Fruit fly (Drosophila melanogaster) whole organism, embryonic: ENCODE measurements around the gene CG15362.

Experiments
- ATbp ChIP-seq: fragments of 200-800 bp; sonication (Bioruptor generic); optimal IDR thresholded peaks from 2 replicates; lab custom pipeline; 2017; ENCODE audit warnings: missing biosample characterization, mild to moderate bottlenecking, missing genetic modification characterization, missing genetic modification reagents
- Ada2b ChIP-seq: fragments of 200-800 bp; sonication (Bioruptor generic); IDR thresholded peaks from 2 replicates; pipeline ENCODE4 v1.3.6; 2022; ENCODE audit warnings: missing biosample characterization, missing genetic modification characterization
- B-H1 ChIP-seq: fragments of 200-800 bp; sonication (Bioruptor generic); IDR thresholded peaks from 3 replicates; pipeline ENCODE4 v1.3.6; 2022; ENCODE audit warnings: missing biosample characterization, missing genetic modification characterization
- CG10321 ChIP-seq: fragments of 200-800 bp; sonication (Bioruptor generic); IDR thresholded peaks from 2 replicates; pipeline ENCODE4 v1.3.6; 2022; ENCODE audit warnings: missing biosample characterization, missing genetic modification characterization
- CG11085 ChIP-seq: fragments of 200-800 bp; sonication (Bioruptor generic); IDR thresholded peaks from 2 replicates; pipeline ENCODE4 v1.3.6; 2022; ENCODE audit warnings: missing biosample characterization, missing genetic modification characterization
- CG12391 ChIP-seq: fragments of 200-800 bp; sonication (Bioruptor generic); optimal IDR thresholded peaks from 3 replicates; lab custom pipeline; 2018; ENCODE audit warnings: missing biosample characterization, mild to moderate bottlenecking, missing genetic modification characterization, moderate library complexity
- CG15514 ChIP-seq: fragments of 200-800 bp; sonication (Bioruptor generic); optimal IDR thresholded peaks from 3 replicates; lab custom pipeline; 2017; ENCODE audit warnings: missing biosample characterization, missing genetic modification characterization, mild to moderate bottlenecking, moderate library complexity, missing genetic modification reagents
- CG17186 ChIP-seq: fragments of 200-800 bp; sonication (Bioruptor generic); optimal IDR thresholded peaks from 3 replicates; lab custom pipeline; 2017; ENCODE audit warnings: missing biosample characterization, missing genetic modification reagents, missing genetic modification characterization
- CG17361 ChIP-seq: fragments of 200-800 bp; sonication (Bioruptor generic); IDR thresholded peaks from 3 replicates; pipeline ENCODE4 v1.3.6; 2022; ENCODE audit warnings: missing biosample characterization, missing genetic modification characterization
- CG18262 ChIP-seq: fragments of 200-800 bp; optimal IDR thresholded peaks from 3 replicates; lab custom pipeline; 2019; ENCODE audit warnings: missing biosample characterization, mild to moderate bottlenecking, missing genetic modification characterization, moderate library complexity
- CG2120 ChIP-seq: fragments of 200-800 bp; sonication (Bioruptor generic); optimal IDR thresholded peaks from 3 replicates; lab custom pipeline; 2016; ENCODE audit warnings: missing biosample characterization, missing genetic modification characterization
- CG31388 ChIP-seq: fragments of 200-800 bp; sonication (Bioruptor generic); optimal IDR thresholded peaks from 2 replicates; lab custom pipeline; 2016; ENCODE audit warnings: missing biosample characterization, missing genetic modification characterization
- CG34224 ChIP-seq: fragments of 200-800 bp; sonication (Bioruptor generic); IDR thresholded peaks from 3 replicates; pipeline ENCODE4 v1.3.6; 2022; ENCODE audit warnings: missing biosample characterization, missing genetic modification characterization; ENCODE audit not compliant: partially characterized antibody
- CG34422 ChIP-seq: fragments of 200-800 bp; sonication (Bioruptor generic); IDR thresholded peaks from 3 replicates; pipeline ENCODE4 v1.3.6; 2022; ENCODE audit warnings: missing biosample characterization, missing genetic modification characterization
- CG4282 ChIP-seq: fragments of 200-800 bp; sonication (Bioruptor generic); optimal IDR thresholded peaks from 2 replicates; lab custom pipeline; 2016; ENCODE audit warnings: missing biosample characterization, missing genetic modification characterization
- CG4730 ChIP-seq: fragments of 200-800 bp; sonication (Bioruptor generic); IDR thresholded peaks from 2 replicates; pipeline ENCODE4 v1.3.6; 2022; ENCODE audit warnings: missing biosample characterization, missing genetic modification characterization
- CG5180 ChIP-seq: fragments of 200-800 bp; sonication (Bioruptor generic); optimal IDR thresholded peaks from 3 replicates; lab custom pipeline; 2017; ENCODE audit warnings: missing biosample characterization, missing genetic modification characterization, mild to moderate bottlenecking, moderate library complexity, missing genetic modification reagents
- CG5245 ChIP-seq: fragments of 200-800 bp; sonication (Bioruptor generic); optimal IDR thresholded peaks from 3 replicates; lab custom pipeline; 2016; ENCODE audit warnings: missing biosample characterization, missing genetic modification characterization
- CG7745 ChIP-seq: fragments of 200-800 bp; sonication (Bioruptor generic); optimal IDR thresholded peaks from 2 replicates; lab custom pipeline; 2018; ENCODE audit warnings: missing biosample characterization, mild to moderate bottlenecking, missing genetic modification characterization, moderate library complexity
- CG8388 ChIP-seq: fragments of 200-800 bp; sonication (Bioruptor generic); optimal IDR thresholded peaks from 2 replicates; lab custom pipeline; 2019; ENCODE audit warnings: missing biosample characterization, mild to moderate bottlenecking, missing genetic modification characterization, moderate library complexity
- Dp ChIP-seq: fragments of 200-800 bp; sonication (Bioruptor generic); optimal IDR thresholded peaks from 2 replicates; lab custom pipeline; 2018; ENCODE audit warnings: missing biosample characterization, mild to moderate bottlenecking, missing genetic modification characterization, moderate library complexity
- Hmr ChIP-seq: fragments of 200-800 bp; sonication (Bioruptor generic); optimal IDR thresholded peaks from 3 replicates; lab custom pipeline; 2017; ENCODE audit warnings: mild to moderate bottlenecking, missing biosample characterization, missing genetic modification reagents, missing genetic modification characterization
- Hr39 ChIP-seq: fragments of >200 bp; optimal IDR thresholded peaks from 2 replicates; lab custom pipeline; 2017
- Hsf ChIP-seq: fragments of 200-800 bp; sonication (Bioruptor generic); optimal IDR thresholded peaks from 3 replicates; lab custom pipeline; 2016; ENCODE audit warnings: missing biosample characterization, missing genetic modification characterization
- Max ChIP-seq: fragments of 200-800 bp; sonication (Bioruptor generic); optimal IDR thresholded peaks from 2 replicates; lab custom pipeline; 2016; ENCODE audit warnings: missing biosample characterization, mild to moderate bottlenecking, missing genetic modification characterization
- Oli ChIP-seq: fragments of 200-800 bp; sonication (Bioruptor generic); optimal IDR thresholded peaks from 2 replicates; lab custom pipeline; 2018; ENCODE audit warnings: missing biosample characterization, mild to moderate bottlenecking, missing genetic modification characterization, moderate library complexity
- Ravus ChIP-seq: fragments of 200-800 bp; sonication (Bioruptor generic); IDR thresholded peaks from 2 replicates; pipeline ENCODE4 v1.3.6; 2022; ENCODE audit warnings: missing biosample characterization, missing genetic modification characterization
- Side ChIP-seq: fragments of 200-800 bp; sonication (Bioruptor generic); optimal IDR thresholded peaks from 2 replicates; lab custom pipeline; 2016; ENCODE audit warnings: missing biosample characterization, missing genetic modification characterization
- Sox102F ChIP-seq: fragments of 200-800 bp; sonication (Bioruptor generic); optimal IDR thresholded peaks from 2 replicates; lab custom pipeline; 2018; ENCODE audit warnings: missing biosample characterization, mild to moderate bottlenecking, missing genetic modification characterization, moderate library complexity
- Ssrp ChIP-seq: fragments of 200-800 bp; sonication (Bioruptor generic); optimal IDR thresholded peaks from 2 replicates; lab custom pipeline; 2018; ENCODE audit warnings: missing biosample characterization, mild to moderate bottlenecking, missing genetic modification characterization, moderate library complexity
- YL-1 ChIP-seq: fragments of 200-800 bp; sonication (Bioruptor generic); optimal IDR thresholded peaks from 3 replicates; lab custom pipeline; 2017; ENCODE audit warnings: missing biosample characterization, mild to moderate bottlenecking, missing genetic modification characterization
- ab ChIP-seq: fragments of 200-800 bp; sonication (Bioruptor generic); optimal IDR thresholded peaks from 2 replicates; lab custom pipeline; 2016; ENCODE audit warnings: missing biosample characterization, missing genetic modification characterization
- ap ChIP-seq: fragments of 200-800 bp; sonication (Bioruptor generic); IDR thresholded peaks from 2 replicates; pipeline ENCODE4 v1.3.6; 2022; ENCODE audit warnings: missing biosample characterization, missing genetic modification characterization
- caup ChIP-seq: fragments of 200-800 bp; sonication (Bioruptor generic); optimal IDR thresholded peaks from 3 replicates; lab custom pipeline; 2017; ENCODE audit warnings: missing biosample characterization, mild to moderate bottlenecking, missing genetic modification characterization, moderate library complexity; ENCODE audit not compliant: severe bottlenecking
- chm ChIP-seq: fragments of 200-800 bp; sonication (Bioruptor generic); IDR thresholded peaks from 2 replicates; pipeline ENCODE4 v1.3.6; 2022; ENCODE audit warnings: missing biosample characterization, missing genetic modification characterization
- chn ChIP-seq: fragments of 200-800 bp; sonication (Bioruptor generic); optimal IDR thresholded peaks from 2 replicates; lab custom pipeline; 2016; ENCODE audit warnings: missing biosample characterization, missing genetic modification characterization
- corto ChIP-seq: fragments of 200-800 bp; sonication (Bioruptor generic); optimal IDR thresholded peaks from 2 replicates; lab custom pipeline; 2016; ENCODE audit warnings: missing biosample characterization, mild to moderate bottlenecking, missing genetic modification characterization, moderate library complexity
- dimm ChIP-seq: fragments of 200-800 bp; sonication (Bioruptor generic); IDR thresholded peaks from 2 replicates; pipeline ENCODE4 v1.3.6; 2022; ENCODE audit warnings: missing biosample characterization, missing genetic modification characterization
- emc ChIP-seq: fragments of 200-800 bp; sonication (Bioruptor generic); optimal IDR thresholded peaks from 2 replicates; lab custom pipeline; 2016; ENCODE audit warnings: missing biosample characterization, missing genetic modification characterization
- esg ChIP-seq: fragments of 200-800 bp; sonication (Bioruptor generic); conservative IDR thresholded peaks from 2 replicates; pipeline ENCODE4 v1.3.6; 2022; ENCODE audit warnings: missing biosample characterization, missing genetic modification characterization
- insv ChIP-seq, 2 experiments: fragments of 200-800 bp; sonication (Bioruptor generic); optimal IDR thresholded peaks; 3 replicates each; lab custom pipeline; 2016 to 2018; ENCODE audit warnings: missing biosample characterization in 2 of 2, missing genetic modification characterization in 2 of 2
- klu ChIP-seq: fragments of 200-800 bp; sonication (Bioruptor generic); IDR thresholded peaks from 2 replicates; pipeline ENCODE4 v1.3.6; 2022; ENCODE audit warnings: missing biosample characterization, missing genetic modification characterization
- nom ChIP-seq: fragments of 200-800 bp; sonication (Bioruptor generic); optimal IDR thresholded peaks from 2 replicates; lab custom pipeline; 2017; ENCODE audit warnings: missing biosample characterization, missing genetic modification characterization, mild to moderate bottlenecking, moderate library complexity, missing genetic modification reagents
- psq ChIP-seq: fragments of 200-800 bp; sonication (Bioruptor generic); optimal IDR thresholded peaks from 2 replicates; lab custom pipeline; 2017; ENCODE audit warnings: missing biosample characterization, missing genetic modification characterization
- repo ChIP-seq: fragments of 200-800 bp; sonication (Bioruptor generic); optimal IDR thresholded peaks from 2 replicates; lab custom pipeline; 2016; ENCODE audit warnings: missing biosample characterization, missing genetic modification characterization
- run ChIP-seq: fragments of 200-800 bp; sonication (Bioruptor generic); optimal IDR thresholded peaks from 3 replicates; lab custom pipeline; 2018; ENCODE audit warnings: missing biosample characterization, mild to moderate bottlenecking, missing genetic modification characterization
- sens-2 ChIP-seq: fragments of 200-800 bp; sonication (Bioruptor generic); IDR thresholded peaks from 2 replicates; pipeline ENCODE4 v1.3.6; 2022; ENCODE audit warnings: missing biosample characterization, missing genetic modification characterization
- stc ChIP-seq: fragments of 200-800 bp; sonication (Bioruptor generic); IDR thresholded peaks from 2 replicates; pipeline ENCODE4 v1.3.6; 2022; ENCODE audit warnings: missing biosample characterization, missing genetic modification characterization
- trh ChIP-seq: fragments of 200-800 bp; sonication (Bioruptor generic); optimal IDR thresholded peaks from 2 replicates; lab custom pipeline; 2016; ENCODE audit warnings: missing biosample characterization, missing genetic modification characterization

Gene CG15362

dm6 chr2L:1986343-1987280 is 5.6 kb downstream of the CG15362 start (continued):
- TF ChIP-seq CG4730 (GFP tag; lab: Robert Waterston, UW) (no peak), Ada2b (GFP tag; lab: Robert Waterston, UW) (peak; percentile 49; the same call in 1 of the 2 replicates), CG5180 (no peak), CG34422 (GFP tag; lab: Robert Waterston, UW) (no peak), CG5245 (GFP tag; lab: Kevin White, UChicago) (peak; percentile 36), chn (GFP tag; lab: Kevin White, UChicago) (no peak), trh (no peak), CG2120 (GFP tag; lab: Kevin White, UChicago) (peak; percentile 79), Hr39 (lab: Kevin White, UChicago) (no peak), Hmr (GFP tag; lab: Kevin White, UChicago) (peak; percentile 73), nom (GFP tag; lab: Kevin White, UChicago) (no peak), B-H1 (no peak; the same call in 2 of the 3 replicates), run (tag; lab: Kevin White, UChicago) (no peak), caup (GFP tag; lab: Kevin White, UChicago) (peak; percentile 67), CG8388 (GFP tag; lab: Kevin White, UChicago) (no peak), Max (GFP tag; lab: Kevin White, UChicago) (no peak), Sox102F (peak; percentile 55), esg (GFP tag; lab: Robert Waterston, UW) (peak; percentile 50), CG7745 (no peak), ab (GFP tag; lab: Kevin White, UChicago) (no peak), corto (GFP tag; lab: Kevin White, UChicago) (no peak), chm (GFP tag; lab: Robert Waterston, UW) (no peak; the same call in 1 of the 2 replicates), psq (GFP tag; lab: Kevin White, UChicago) (no peak), dimm (GFP tag; lab: Robert Waterston, UW) (no peak), CG4282 (GFP tag; lab: Kevin White, UChicago) (no peak), repo (GFP tag; lab: Kevin White, UChicago) (peak; percentile 19), Ssrp (tag; lab: Kevin White, UChicago) (peak; percentile 11), klu (GFP tag; lab: Robert Waterston, UW) (no peak), CG31388 (no peak), Hsf (peak; percentile 50), CG18262 (tag; lab: Kevin White, UChicago) (peak; percentile 15), insv (GFP tag; optimal IDR thresholded peaks at IDR 0.05; lab: Kevin White, UChicago) (no peak), Ravus (no peak), CG34224 (no peak), CG17361 (peak; percentile 41; the same call in 1 of the 3 replicates), sens-2 (GFP tag; lab: Robert Waterston, UW) (no peak; the same call in 1 of the 2 replicates), CG10321 (GFP tag; lab: Robert Waterston, UW) (no peak), Dp (no peak), CG12391 (tag; lab: Kevin White, UChicago) (peak; percentile 56), ATbp (GFP tag; lab: Kevin White, UChicago) (peak; percentile 2), CG15514 (GFP tag; lab: Kevin White, UChicago) (peak; percentile 10), Oli (tag; lab: Kevin White, UChicago) (peak; percentile 64), ap (GFP tag; lab: Robert Waterston, UW) (no peak), emc (GFP tag; lab: Kevin White, UChicago) (peak; percentile 4), CG11085 (GFP tag; lab: Robert Waterston, UW) (peak; percentile 49; the same call in 1 of the 2 replicates), CG17186 (GFP tag; lab: Kevin White, UChicago) (no peak), stc (GFP tag; lab: Robert Waterston, UW) (no peak), Side (GFP tag; lab: Kevin White, UChicago) (peak; percentile 44), YL-1 (GFP tag; lab: Kevin White, UChicago) (no peak)
